Fruit fly (Drosophila melanogaster): ENCODE measurements around the gene Rbp9.

DNA sequence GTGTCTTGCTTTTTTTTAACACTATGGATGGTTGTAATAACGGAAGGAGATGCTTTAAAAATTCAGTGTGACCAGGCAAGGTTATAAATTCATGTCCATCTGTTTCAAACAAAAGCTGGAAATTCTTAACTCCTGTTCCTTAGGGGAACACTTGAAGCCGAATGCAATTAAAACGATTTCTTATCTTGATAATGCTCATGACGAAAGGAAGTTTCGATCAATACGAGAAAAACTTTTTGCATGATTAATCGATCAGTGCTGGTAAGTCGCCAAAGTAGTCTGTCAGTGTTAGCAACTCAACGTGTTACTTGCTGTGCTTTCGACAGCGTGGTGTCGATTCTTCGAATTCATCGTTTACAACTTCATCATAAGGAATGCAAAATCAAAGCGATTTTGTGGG, at the start of gene Rbp9:
- TF ChIP-seq dmrt99B (tag; optimal IDR thresholded peaks at IDR 0.05), result no peak
- TF ChIP-seq org-1 (GFP tag; optimal IDR thresholded peaks at IDR 0.05), result no peak
- no peak for TF ChIP-seq CG34224 (GFP tag; IDR thresholded peaks at IDR 0.05; ENCODE audit: partially characterized antibody)
- no peak for TF ChIP-seq Abd-B (GFP tag; optimal IDR thresholded peaks at IDR 0.05)
- TF ChIP-seq CG9932 (GFP tag; IDR thresholded peaks at IDR 0.05), result no peak
- no peak for TF ChIP-seq Doc3 (GFP tag; IDR thresholded peaks at IDR 0.05; ENCODE audit: partially characterized antibody)

Data from whole organism, embryonic.